Worm (Caenorhabditis elegans) whole organism, L4 larva: ENCODE data around the gene klp-13.

Experiments
- D1046.2 ChIP-seq: fragments of 200-800 bp; sonication (Bioruptor generic); IDR thresholded peaks from 2 replicates; pipeline ENCODE4 v1.3.6; 2022; ENCODE audit warnings: missing genetic modification characterization, missing compliant biosample characterization
- F26F4.8 ChIP-seq: fragments of 200-800 bp; sonication (Bioruptor generic); conservative IDR thresholded peaks from 2 replicates; pipeline ENCODE4 v1.3.6; 2022; ENCODE audit warnings: missing genetic modification characterization, missing compliant biosample characterization
- F37D6.2 ChIP-seq: sonication (generic microtip); optimal IDR thresholded peaks from 2 replicates; lab custom pipeline; 2016; ENCODE audit warnings: mild to moderate bottlenecking, missing genetic modification characterization, missing compliant biosample characterization
- R02D3.7 ChIP-seq: fragments of 150-350 bp; sonication (generic microtip); optimal IDR thresholded peaks from 3 replicates; lab custom pipeline; 2014; ENCODE audit warnings: missing biosample characterization, missing genetic modification characterization
- T20F7.1 ChIP-seq: fragments of 200-800 bp; sonication (Bioruptor generic); optimal IDR thresholded peaks from 2 replicates; lab custom pipeline; 2018; ENCODE audit warnings: mild to moderate bottlenecking, missing genetic modification characterization, missing compliant biosample characterization
- Y105C5A.15 ChIP-seq: fragments of 200-800 bp; sonication (Bioruptor generic); IDR thresholded peaks from 2 replicates; pipeline ENCODE4 v1.3.6; 2022; ENCODE audit warnings: missing genetic modification characterization, missing compliant biosample characterization
- Y75B8A.6 ChIP-seq: fragments of 200-800 bp; sonication (Bioruptor generic); IDR thresholded peaks from 2 replicates; pipeline ENCODE4 v1.3.6; 2022; ENCODE audit warnings: missing genetic modification reagents, missing genetic modification characterization, missing compliant biosample characterization
- ZK546.5 ChIP-seq, 2 experiments: sonication (generic microtip); optimal IDR thresholded peaks; 2 replicates each; lab custom pipeline; 2017; ENCODE audit warnings: missing biosample characterization in 2 of 2, missing genetic modification characterization in 2 of 2
- aha-1 ChIP-seq: fragments of 150-350 bp; peaks from one replicate; lab custom pipeline; 2014; ENCODE audit warnings: missing biosample characterization, missing genetic modification characterization
- aly-2 ChIP-seq: sonication (generic microtip); optimal IDR thresholded peaks from 2 replicates; lab custom pipeline; 2018; ENCODE audit warnings: missing biosample characterization, missing genetic modification characterization
- ama-1 ChIP-seq: fragments of 150-350 bp; optimal IDR thresholded peaks from 2 replicates; lab custom pipeline; 2014; ENCODE audit warnings: inconsistent platforms, mixed read lengths
- attf-4 ChIP-seq: sonication (generic microtip); optimal IDR thresholded peaks from 3 replicates; lab custom pipeline; 2017; ENCODE audit warnings: missing biosample characterization, missing genetic modification characterization
- ceh-20 ChIP-seq: fragments of 200-800 bp; sonication (Bioruptor generic); IDR thresholded peaks from 2 replicates; pipeline ENCODE4 v1.3.6; 2022; ENCODE audit warnings: missing genetic modification reagents, missing genetic modification characterization, missing compliant biosample characterization
- ceh-32 ChIP-seq: sonication (generic microtip); optimal IDR thresholded peaks from 2 replicates; lab custom pipeline; 2016; ENCODE audit warnings: mild to moderate bottlenecking, missing genetic modification characterization, missing compliant biosample characterization; ENCODE audit not compliant: poor library complexity
- ceh-62 ChIP-seq: sonication (generic microtip); optimal IDR thresholded peaks from 2 replicates; lab custom pipeline; 2017; ENCODE audit warnings: missing biosample characterization, missing genetic modification characterization
- ces-1 ChIP-seq: fragments of 150-350 bp; sonication (generic microtip); optimal IDR thresholded peaks from 4 replicates; lab custom pipeline; 2014; ENCODE audit warnings: missing biosample characterization, missing genetic modification reagents, missing genetic modification characterization
- daf-19 ChIP-seq: fragments of 200-800 bp; sonication (Bioruptor generic); conservative IDR thresholded peaks from 2 replicates; pipeline ENCODE4 v1.3.6; 2022; ENCODE audit warnings: missing genetic modification characterization, missing compliant biosample characterization
- daf-8 ChIP-seq: fragments of 200-800 bp; sonication (Bioruptor generic); IDR thresholded peaks from 2 replicates; pipeline ENCODE4 v1.3.6; 2022; ENCODE audit warnings: missing genetic modification characterization, missing compliant biosample characterization
- dmd-6 ChIP-seq: fragments of 200-800 bp; sonication (Bioruptor generic); IDR thresholded peaks from 2 replicates; pipeline ENCODE4 v1.3.6; 2022; ENCODE audit warnings: missing genetic modification reagents, missing genetic modification characterization, missing compliant biosample characterization
- dmd-9 ChIP-seq: fragments of 200-800 bp; sonication (Bioruptor generic); IDR thresholded peaks from 2 replicates; pipeline ENCODE4 v1.3.6; 2022; ENCODE audit warnings: missing genetic modification reagents, missing genetic modification characterization, missing compliant biosample characterization
- dve-1 ChIP-seq: sonication (generic microtip); optimal IDR thresholded peaks from 2 replicates; lab custom pipeline; 2017; ENCODE audit warnings: antibody characterized with exemption, mild to moderate bottlenecking, missing genetic modification characterization, missing compliant biosample characterization; ENCODE audit not compliant: insufficient read depth
- egl-27 ChIP-seq: sonication (generic microtip); optimal IDR thresholded peaks from 3 replicates; lab custom pipeline; 2017; ENCODE audit warnings: missing biosample characterization, missing genetic modification reagents, missing genetic modification characterization
- egl-43 ChIP-seq: fragments of 200-800 bp; sonication (Bioruptor generic); IDR thresholded peaks from 2 replicates; pipeline ENCODE4 v1.3.6; 2022; ENCODE audit warnings: missing genetic modification reagents, missing genetic modification characterization, missing compliant biosample characterization
- hif-1 ChIP-seq, 2 experiments: sonication (generic microtip); optimal IDR thresholded peaks; 2 replicates each; lab custom pipeline; 2016 to 2017; ENCODE audit warnings: missing compliant biosample characterization in 2 of 2, missing genetic modification characterization in 2 of 2, missing genetic modification reagents in 2 of 2, missing genotype in 2 of 2, mild to moderate bottlenecking in 1 of 2
- jun-1 ChIP-seq: fragments of 150-350 bp; optimal IDR thresholded peaks from 2 replicates; lab custom pipeline; 2014; ENCODE audit warnings: missing biosample characterization, missing genetic modification reagents, missing genetic modification characterization
- lim-7 ChIP-seq: fragments of 200-800 bp; sonication (Bioruptor generic); IDR thresholded peaks from 2 replicates; pipeline ENCODE4 v1.3.6; 2022; ENCODE audit warnings: missing genetic modification characterization, missing compliant biosample characterization
- lin-13 ChIP-seq: fragments of 150-350 bp; optimal IDR thresholded peaks from 2 replicates; lab custom pipeline; 2014; ENCODE audit warnings: missing biosample characterization, missing genetic modification reagents, missing genetic modification characterization
- lin-15B ChIP-seq: fragments of 150-350 bp; sonication (generic microtip); optimal IDR thresholded peaks from 3 replicates; lab custom pipeline; 2014; ENCODE audit warnings: missing biosample characterization, missing genetic modification characterization
- lin-29 ChIP-seq: fragments of 200-800 bp; sonication (Bioruptor generic); IDR thresholded peaks from 2 replicates; pipeline ENCODE4 v1.3.6; 2022; ENCODE audit warnings: missing genetic modification reagents, missing genetic modification characterization, missing compliant biosample characterization
- lin-39 ChIP-seq: fragments of 150-350 bp; optimal IDR thresholded peaks from 2 replicates; lab custom pipeline; 2014; ENCODE audit warnings: missing biosample characterization, missing genetic modification reagents, missing genetic modification characterization
- lsy-2 ChIP-seq, 2 experiments: fragments of 150-350 bp in 1 of 2; sonication (generic microtip) in 1 of 2; optimal IDR thresholded peaks; 2 replicates each; lab custom pipeline; 2014 to 2017; ENCODE audit warnings: missing biosample characterization in 2 of 2, missing genetic modification characterization in 2 of 2
- madf-5 ChIP-seq, 2 experiments: fragments of 200-800 bp; sonication (Bioruptor generic); IDR thresholded peaks; 2 replicates each; pipeline ENCODE4 v1.3.6; 2022; ENCODE audit warnings: missing compliant biosample characterization in 2 of 2, missing genetic modification characterization in 2 of 2
- mdl-1 ChIP-seq, 2 experiments: fragments of 150-350 bp in 1 of 2; sonication (generic microtip) in 1 of 2; optimal IDR thresholded peaks; 2 replicates each; lab custom pipeline; 2014 to 2017; ENCODE audit warnings: missing biosample characterization in 2 of 2, missing genetic modification characterization in 2 of 2
- mep-1 ChIP-seq: fragments of 150-350 bp; sonication (generic microtip); optimal IDR thresholded peaks from 3 replicates; lab custom pipeline; 2014; ENCODE audit warnings: missing biosample characterization, missing genetic modification characterization
- mxl-2 ChIP-seq: fragments of 200-800 bp; sonication (Bioruptor generic); conservative IDR thresholded peaks from 2 replicates; pipeline ENCODE4 v1.3.6; 2022; ENCODE audit warnings: missing genetic modification reagents, missing genetic modification characterization, missing compliant biosample characterization
- mxl-3 ChIP-seq: fragments of 200-800 bp; sonication (Bioruptor generic); optimal IDR thresholded peaks from 2 replicates; lab custom pipeline; 2018; ENCODE audit warnings: mild to moderate bottlenecking, missing genetic modification characterization, missing compliant biosample characterization
- nhr-10 ChIP-seq: fragments of 150-350 bp; optimal IDR thresholded peaks from 2 replicates; lab custom pipeline; 2014; ENCODE audit warnings: missing biosample characterization, missing genetic modification characterization
- nhr-11 ChIP-seq: fragments of 150-350 bp; optimal IDR thresholded peaks from 2 replicates; lab custom pipeline; 2014; ENCODE audit warnings: missing biosample characterization, missing genetic modification characterization
- nhr-28 ChIP-seq: fragments of 150-350 bp; optimal IDR thresholded peaks from 2 replicates; lab custom pipeline; 2014; ENCODE audit warnings: missing biosample characterization, missing genetic modification characterization
- pqm-1 ChIP-seq: sonication (generic microtip); optimal IDR thresholded peaks from 2 replicates; lab custom pipeline; 2017; ENCODE audit warnings: missing biosample characterization, missing genetic modification characterization
- sdz-12 ChIP-seq: fragments of 200-800 bp; sonication (Bioruptor generic); optimal IDR thresholded peaks from 2 replicates; lab custom pipeline; 2018; ENCODE audit warnings: mild to moderate bottlenecking, missing genetic modification characterization, missing compliant biosample characterization
- spr-1 ChIP-seq: sonication (generic microtip); optimal IDR thresholded peaks from 2 replicates; lab custom pipeline; 2016; ENCODE audit warnings: mild to moderate bottlenecking, missing genetic modification characterization, missing compliant biosample characterization
- spr-3 ChIP-seq: fragments of 200-800 bp; sonication (Bioruptor generic); optimal IDR thresholded peaks from 2 replicates; lab custom pipeline; 2018; ENCODE audit warnings: mild to moderate bottlenecking, missing genetic modification characterization, missing compliant biosample characterization
- unc-39 ChIP-seq: sonication (generic microtip); optimal IDR thresholded peaks from 2 replicates; lab custom pipeline; 2017; ENCODE audit warnings: missing biosample characterization, missing genetic modification characterization
- unc-62 ChIP-seq, 3 experiments: fragments of 150-350 bp in 1 of 3; sonication (generic microtip); optimal IDR thresholded peaks in 2 of 3; peaks in 1 of 3; 1 replicate in 1 of 3; 2 replicates in 2 of 3; lab custom pipeline; 2014 to 2017; ENCODE audit warnings: missing biosample characterization in 3 of 3, missing genetic modification characterization in 3 of 3, missing genetic modification reagents in 3 of 3, missing genotype in 1 of 3
- zag-1 ChIP-seq: fragments of 150-350 bp; optimal IDR thresholded peaks from 2 replicates; lab custom pipeline; 2014; ENCODE audit warnings: missing biosample characterization, missing genetic modification characterization
- ztf-7 ChIP-seq: fragments of 150-350 bp; optimal IDR thresholded peaks from 2 replicates; lab custom pipeline; 2014; ENCODE audit warnings: missing biosample characterization, missing genetic modification characterization

Gene klp-13

DNA sequence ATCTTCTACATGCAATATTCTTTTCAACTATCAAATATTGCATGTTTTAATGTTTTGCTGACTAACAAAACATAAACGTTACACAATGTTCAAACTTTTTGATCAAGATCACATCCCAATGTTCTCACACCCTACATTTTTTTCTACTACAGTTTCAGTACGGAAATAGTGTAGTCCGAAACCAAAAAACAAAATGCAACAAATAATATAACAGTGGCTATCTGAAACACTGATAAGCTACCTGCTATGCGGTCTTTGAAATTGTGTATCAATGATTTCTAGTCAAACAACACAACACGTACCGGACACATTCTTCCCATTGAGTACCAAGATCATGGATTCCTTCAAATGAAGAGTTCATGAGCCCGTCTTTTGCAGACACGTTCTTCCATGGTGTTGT is 43.5 kb upstream of the klp-13 start (continued):
- no peak for TF ChIP-seq spr-3 (GFP tag; lab: Kevin White, UChicago)
- TF ChIP-seq lim-7 (GFP tag; lab: Robert Waterston, UW), result no peak
- TF ChIP-seq attf-4 (tag; lab: Kevin White, UChicago), result no peak
- TF ChIP-seq unc-39 (tag; lab: Kevin White, UChicago), result no peak
- TF ChIP-seq nhr-28 (tag; lab: Kevin White, UChicago), result peak; percentile 73
- no peak for TF ChIP-seq R02D3.7 (tag; lab: Kevin White, UChicago)
- TF ChIP-seq ces-1, result no peak
- TF ChIP-seq pqm-1 (tag; lab: Kevin White, UChicago), result peak; percentile 23
- peak in 1 of 2 experiments; percentile 21 for TF ChIP-seq unc-62 (GFP tag; optimal IDR thresholded peaks at IDR 0.05 in 1 of 2; lab: Kevin White, UChicago)
- no peak for TF ChIP-seq unc-62 (tag; optimal IDR thresholded peaks at IDR 0.05; lab: Kevin White, UChicago)
- TF ChIP-seq lin-15B (tag; lab: Kevin White, UChicago), result no peak
- no peak for TF ChIP-seq spr-1 (tag; lab: Kevin White, UChicago)
- TF ChIP-seq sdz-12 (GFP tag; lab: Kevin White, UChicago), result no peak
- TF ChIP-seq ama-1 (lab: Kevin White, UChicago), result no peak
- no peak for TF ChIP-seq daf-8 (GFP tag; lab: Robert Waterston, UW)
- no peak for TF ChIP-seq aly-2 (tag; lab: Kevin White, UChicago)
- TF ChIP-seq mxl-3 (GFP tag; lab: Kevin White, UChicago), result no peak
- TF ChIP-seq Y75B8A.6 (GFP tag; lab: Robert Waterston, UW), result no peak
- TF ChIP-seq aha-1 (tag; lab: Kevin White, UChicago), result no peak
- no peak for TF ChIP-seq lin-13 (GFP tag; lab: Kevin White, UChicago)
- no peak for TF ChIP-seq ztf-7 (tag; lab: Kevin White, UChicago)
- TF ChIP-seq F26F4.8, result no peak
- TF ChIP-seq ceh-32, result no peak

ce11 chrX:5942171-5942570 is 42.6 kb upstream of the klp-13 start:
- TF ChIP-seq lin-39 (no peak), ceh-20 (GFP tag; lab: Robert Waterston, UW) (no peak), spr-3 (GFP tag; lab: Kevin White, UChicago) (no peak), unc-39 (tag; lab: Kevin White, UChicago) (no peak), attf-4 (tag; lab: Kevin White, UChicago) (no peak), ZK546.5 (tag; optimal IDR thresholded peaks at IDR 0.05; lab: Kevin White, UChicago) (no peak), ceh-32 (no peak), mep-1 (peak; percentile 38), nhr-11 (tag; lab: Kevin White, UChicago) (peak; percentile 86), mxl-3 (GFP tag; lab: Kevin White, UChicago) (peak; percentile 86), lsy-2 (tag; optimal IDR thresholded peaks at IDR 0.05; lab: Kevin White, UChicago) (no peak), zag-1 (tag; lab: Kevin White, UChicago) (no peak), daf-8 (GFP tag; lab: Robert Waterston, UW) (no peak), dve-1 (peak; percentile 50), madf-5 (GFP tag; IDR thresholded peaks at IDR 0.05; lab: Robert Waterston, UW) (no peak), aha-1 (tag; lab: Kevin White, UChicago) (peak; percentile 29), daf-19 (GFP tag; lab: Robert Waterston, UW) (no peak), nhr-28 (tag; lab: Kevin White, UChicago) (peak; percentile 77), dmd-9 (GFP tag; lab: Robert Waterston, UW) (no peak), T20F7.1 (GFP tag; lab: Kevin White, UChicago) (no peak), lin-29 (no peak), pqm-1 (tag; lab: Kevin White, UChicago) (no peak), nhr-10 (tag; lab: Kevin White, UChicago) (peak; percentile 7), Y105C5A.15 (no peak), F37D6.2 (tag; lab: Kevin White, UChicago) (no peak), unc-62 (GFP tag; optimal IDR thresholded peaks at IDR 0.05 in 1 of 2; lab: Kevin White, UChicago) (peak in 1 of 2 experiments; percentile 95), unc-62 (tag; optimal IDR thresholded peaks at IDR 0.05; lab: Kevin White, UChicago) (no peak), mdl-1 (tag; optimal IDR thresholded peaks at IDR 0.05; lab: Kevin White, UChicago) (peak; percentile 73 to 90), egl-27 (tag; lab: Kevin White, UChicago) (no peak), jun-1 (tag; lab: Kevin White, UChicago) (no peak), hif-1 (tag; optimal IDR thresholded peaks at IDR 0.05; lab: Kevin White, UChicago) (peak in 1 of 2 experiments; percentile 14), F26F4.8 (no peak), D1046.2 (no peak), ceh-62 (tag; lab: Kevin White, UChicago) (no peak), mxl-2 (GFP tag; lab: Robert Waterston, UW) (no peak), lin-15B (tag; lab: Kevin White, UChicago) (no peak), lim-7 (GFP tag; lab: Robert Waterston, UW) (no peak), egl-43 (GFP tag; lab: Robert Waterston, UW) (no peak), lin-13 (GFP tag; lab: Kevin White, UChicago) (no peak), ztf-7 (tag; lab: Kevin White, UChicago) (no peak), dmd-6 (GFP tag; lab: Robert Waterston, UW) (0 out of 2 replicates have a peak, but pooled peaks have one; percentile 17)
